Fruit fly (Drosophila melanogaster): ENCODE results near the gene CG1677.

DNA sequence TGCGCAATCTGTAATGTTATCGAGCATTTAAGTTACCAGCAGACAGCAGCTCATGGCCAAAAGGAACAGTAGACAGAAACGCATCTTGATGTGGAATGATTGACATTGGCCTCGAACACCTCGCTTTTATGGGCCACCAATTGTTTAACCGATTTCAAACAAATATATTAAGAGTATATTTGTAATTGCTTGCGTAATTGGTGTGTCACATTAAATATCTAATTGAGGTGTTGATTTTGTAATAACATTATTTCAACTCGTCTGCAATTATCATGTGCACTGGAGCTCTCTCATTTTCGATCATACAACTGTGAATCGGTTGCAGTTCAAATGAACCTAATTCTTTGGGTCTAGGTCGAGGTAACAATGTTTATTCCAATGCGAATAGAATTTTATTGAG, 20.0 kb upstream of the CG1677 start, which contains the start of gene CG32726:
- TF ChIP-seq Dfd (GFP tag; optimal IDR thresholded peaks at IDR 0.05) (no peak), Hr78 (GFP tag; optimal IDR thresholded peaks at IDR 0.05) (no peak), CG9705 (GFP tag; optimal IDR thresholded peaks at IDR 0.05) (no peak), h (GFP tag; optimal IDR thresholded peaks at IDR 0.05) (no peak), dl (GFP tag; optimal IDR thresholded peaks at IDR 0.05; ENCODE audit: insufficient read depth in 1 of 2, partially characterized antibody in 2 of 2) (no peak), Rel (GFP tag; optimal IDR thresholded peaks at IDR 0.05) (no peak), Rel (tag; optimal IDR thresholded peaks at IDR 0.05) (no peak), woc (GFP tag; optimal IDR thresholded peaks at IDR 0.05) (no peak), fru (GFP tag; optimal IDR thresholded peaks at IDR 0.05) (no peak)

Measured in whole organism, wandering third instar larva.